Worm (Caenorhabditis elegans) whole organism, L3 larva: ENCODE results near the gene pigc-1.
A peak's percentile ranks its signal among the peaks of the same experiment; 100 is the strongest.

ENCODE experiments used
- R02D3.7 ChIP-seq: fragments of 150-350 bp; optimal IDR thresholded peaks from 2 replicates; lab custom pipeline; 2014; ENCODE audit warnings: missing biosample characterization, missing genetic modification characterization
- aly-2 ChIP-seq: fragments of 150-350 bp; optimal IDR thresholded peaks from 2 replicates; lab custom pipeline; 2014; ENCODE audit warnings: missing biosample characterization, missing genetic modification characterization
- ama-1 ChIP-seq: fragments of 150-350 bp; optimal IDR thresholded peaks from 2 replicates; lab custom pipeline; 2018
- ceh-16 ChIP-seq: sonication (generic microtip); optimal IDR thresholded peaks from 2 replicates; lab custom pipeline; 2017; ENCODE audit warnings: missing biosample characterization, missing genetic modification characterization
- ceh-82 ChIP-seq: fragments of 150-350 bp; optimal IDR thresholded peaks from 2 replicates; lab custom pipeline; 2014; ENCODE audit warnings: missing biosample characterization, missing genetic modification characterization
- ceh-9 ChIP-seq: sonication (generic microtip); optimal IDR thresholded peaks from 2 replicates; lab custom pipeline; 2018; ENCODE audit warnings: missing biosample characterization, missing genetic modification characterization
- daf-12 ChIP-seq: fragments of 150-350 bp; optimal IDR thresholded peaks from 2 replicates; lab custom pipeline; 2014; ENCODE audit warnings: missing biosample characterization, missing genetic modification reagents, missing genetic modification characterization
- egl-5 ChIP-seq: fragments of 150-350 bp; optimal IDR thresholded peaks from 2 replicates; lab custom pipeline; 2017; ENCODE audit warnings: missing biosample characterization, missing genetic modification reagents, missing genetic modification characterization, inconsistent platforms
- elt-1 ChIP-seq: fragments of 150-350 bp; optimal IDR thresholded peaks from 2 replicates; lab custom pipeline; 2014; ENCODE audit warnings: missing biosample characterization, missing genetic modification characterization
- elt-2 ChIP-seq: sonication (generic microtip); optimal IDR thresholded peaks from 2 replicates; lab custom pipeline; 2016; ENCODE audit warnings: missing genetic modification reagents, mild to moderate bottlenecking, missing genetic modification characterization, missing compliant biosample characterization
- elt-3 ChIP-seq, 3 experiments: fragments of 150-350 bp in 1 of 3; sonication (generic microtip) in 2 of 3; optimal IDR thresholded peaks; 2 replicates in 2 of 3; 4 replicates in 1 of 3; lab custom pipeline; 2014 to 2017; ENCODE audit warnings: missing biosample characterization in 3 of 3, missing genetic modification characterization in 3 of 3
- fkh-2 ChIP-seq: fragments of 150-350 bp; optimal IDR thresholded peaks from 2 replicates; lab custom pipeline; 2014; ENCODE audit warnings: missing biosample characterization, missing genetic modification reagents, missing genetic modification characterization
- fos-1 ChIP-seq: fragments of 150-350 bp; optimal IDR thresholded peaks from 2 replicates; lab custom pipeline; 2014; ENCODE audit warnings: missing biosample characterization, missing genetic modification characterization
- hmg-11 ChIP-seq: sonication (generic microtip); optimal IDR thresholded peaks from 2 replicates; lab custom pipeline; 2016; ENCODE audit warnings: missing genetic modification characterization, missing compliant biosample characterization
- lin-15B ChIP-seq: fragments of 150-350 bp; optimal IDR thresholded peaks from 2 replicates; lab custom pipeline; 2014; ENCODE audit warnings: missing biosample characterization, missing genetic modification characterization
- lin-39 ChIP-seq: fragments of 150-350 bp; optimal IDR thresholded peaks from 2 replicates; lab custom pipeline; 2018; ENCODE audit warnings: missing biosample characterization, missing genetic modification reagents, missing genetic modification characterization
- lsy-12 ChIP-seq: sonication (generic microtip); optimal IDR thresholded peaks from 2 replicates; lab custom pipeline; 2016; ENCODE audit warnings: mild to moderate bottlenecking, missing genetic modification characterization, missing compliant biosample characterization
- mml-1 ChIP-seq: fragments of 150-350 bp; sonication (generic microtip); optimal IDR thresholded peaks from 3 replicates; lab custom pipeline; 2014; ENCODE audit warnings: missing biosample characterization, missing genetic modification characterization
- nfya-1 ChIP-seq: sonication (generic microtip); optimal IDR thresholded peaks from 2 replicates; lab custom pipeline; 2017; ENCODE audit warnings: missing genetic modification characterization, mild to moderate bottlenecking, missing compliant biosample characterization, antibody characterized with exemption, moderate library complexity; ENCODE audit not compliant: insufficient read depth
- nhr-11 ChIP-seq: fragments of 150-350 bp; optimal IDR thresholded peaks from 2 replicates; lab custom pipeline; 2014; ENCODE audit warnings: missing biosample characterization, missing genetic modification characterization
- nhr-12 ChIP-seq: fragments of 150-350 bp; optimal IDR thresholded peaks from 2 replicates; lab custom pipeline; 2014; ENCODE audit warnings: missing biosample characterization, missing genetic modification characterization
- nhr-23 ChIP-seq: fragments of 150-350 bp; optimal IDR thresholded peaks from 2 replicates; lab custom pipeline; 2014; ENCODE audit warnings: missing biosample characterization, missing genetic modification reagents, missing genetic modification characterization
- nhr-237 ChIP-seq: fragments of 150-350 bp; optimal IDR thresholded peaks from 2 replicates; lab custom pipeline; 2014; ENCODE audit warnings: missing biosample characterization, missing genetic modification characterization
- nhr-25 ChIP-seq: sonication (generic microtip); optimal IDR thresholded peaks from 2 replicates; lab custom pipeline; 2017; ENCODE audit warnings: missing biosample characterization, missing genetic modification characterization
- nhr-28 ChIP-seq: fragments of 150-350 bp; optimal IDR thresholded peaks from 2 replicates; lab custom pipeline; 2014; ENCODE audit warnings: missing biosample characterization, missing genetic modification characterization
- nhr-43 ChIP-seq: sonication (generic microtip); optimal IDR thresholded peaks from 2 replicates; lab custom pipeline; 2016; ENCODE audit warnings: mild to moderate bottlenecking, missing genetic modification characterization, missing compliant biosample characterization; ENCODE audit not compliant: poor library complexity, severe bottlenecking
- nhr-77 ChIP-seq: fragments of 150-350 bp; optimal IDR thresholded peaks from 2 replicates; lab custom pipeline; 2014; ENCODE audit warnings: missing biosample characterization, missing genetic modification characterization
- pha-4 ChIP-seq: fragments of 150-350 bp; optimal IDR thresholded peaks from 2 replicates; lab custom pipeline; 2014; ENCODE audit warnings: missing biosample characterization, missing genetic modification reagents, missing genetic modification characterization
- sea-2 ChIP-seq: fragments of 150-350 bp; sonication (generic microtip); optimal IDR thresholded peaks from 4 replicates; lab custom pipeline; 2014; ENCODE audit warnings: missing biosample characterization, missing genetic modification reagents, missing genetic modification characterization
- snpc-4 ChIP-seq: fragments of 150-350 bp; optimal IDR thresholded peaks from 2 replicates; lab custom pipeline; 2014; ENCODE audit warnings: missing biosample characterization, missing genetic modification characterization
- tbx-2 ChIP-seq: sonication (generic microtip); optimal IDR thresholded peaks from 2 replicates; lab custom pipeline; 2016; ENCODE audit warnings: mild to moderate bottlenecking, missing genetic modification characterization, missing compliant biosample characterization
- unc-62 ChIP-seq: fragments of 150-350 bp; sonication (generic microtip); optimal IDR thresholded peaks from 4 replicates; lab custom pipeline; 2014; ENCODE audit warnings: missing biosample characterization, missing genetic modification reagents, missing genetic modification characterization
- zag-1 ChIP-seq: fragments of 150-350 bp; optimal IDR thresholded peaks from 2 replicates; lab custom pipeline; 2014; ENCODE audit warnings: missing biosample characterization, missing genetic modification characterization
- ztf-11 ChIP-seq: fragments of 150-350 bp; optimal IDR thresholded peaks from 2 replicates; lab custom pipeline; 2014; ENCODE audit warnings: missing biosample characterization, missing genetic modification characterization
- ztf-4 ChIP-seq: fragments of 150-350 bp; optimal IDR thresholded peaks from 2 replicates; lab custom pipeline; 2014; ENCODE audit warnings: missing biosample characterization, missing genetic modification characterization

Gene pigc-1

ce11 chrIV:9341591-9341990, 1.4 kb downstream of the pigc-1 start, which contains the start of gene vps-26:
TSS of gene vps-26 (minus strand) at chrIV:9341790.
- TF ChIP-seq pha-4 (tag; lab: Kevin White, UChicago), result peak; percentile 81
- TF ChIP-seq ztf-11 (tag; lab: Kevin White, UChicago), result no peak
- no peak for TF ChIP-seq lsy-12 (tag; lab: Kevin White, UChicago)
- TF ChIP-seq unc-62 (GFP tag; lab: Kevin White, UChicago), result no peak
- no peak for TF ChIP-seq daf-12 (tag; lab: Kevin White, UChicago)
- TF ChIP-seq elt-2 (tag; lab: Kevin White, UChicago), result peak; percentile 10
- peak; percentile 36 for TF ChIP-seq lin-15B (tag; lab: Kevin White, UChicago)
- TF ChIP-seq lin-39 (tag; lab: Kevin White, UChicago), result no peak
- TF ChIP-seq ceh-9 (tag; lab: Kevin White, UChicago), result no peak
- peak; percentile 35 for TF ChIP-seq hmg-11 (tag; lab: Kevin White, UChicago)

- TF ChIP-seq unc-62 (GFP tag; lab: Kevin White, UChicago) (no peak), sea-2 (GFP tag; lab: Kevin White, UChicago) (no peak), ceh-9 (tag; lab: Kevin White, UChicago) (no peak), daf-12 (tag; lab: Kevin White, UChicago) (no peak), fkh-2 (tag; lab: Kevin White, UChicago) (no peak), nhr-11 (tag; lab: Kevin White, UChicago) (no peak), nhr-25 (tag; lab: Kevin White, UChicago) (no peak), fos-1 (no peak), ztf-11 (tag; lab: Kevin White, UChicago) (no peak), ceh-82 (tag; lab: Kevin White, UChicago) (no peak), lin-39 (tag; lab: Kevin White, UChicago) (no peak), ama-1 (lab: Kevin White, UChicago) (no peak), nhr-28 (tag; lab: Kevin White, UChicago) (no peak)
- TF ChIP-seq, all 47 proteins: peak for 0
Measured at ce11 chrIV:9339205-9339604, 3.7 kb downstream of the pigc-1 start, which contains the start of gene T20D3.6. TSS of gene T20D3.6 (minus strand) at chrIV:9339305.

- TF ChIP-seq nhr-25 (tag; lab: Kevin White, UChicago) (no peak), fos-1 (no peak), sea-2 (GFP tag; lab: Kevin White, UChicago) (no peak), R02D3.7 (tag; lab: Kevin White, UChicago) (no peak), tbx-2 (tag; lab: Kevin White, UChicago) (no peak), nhr-12 (tag; lab: Kevin White, UChicago) (no peak), elt-2 (tag; lab: Kevin White, UChicago) (no peak), elt-3 (tag; optimal IDR thresholded peaks at IDR 0.05; lab: Kevin White, UChicago) (no peak), nhr-77 (tag; lab: Kevin White, UChicago) (no peak), nhr-23 (tag; lab: Kevin White, UChicago) (no peak), ceh-16 (tag; lab: Kevin White, UChicago) (no peak), elt-1 (tag; lab: Kevin White, UChicago) (no peak)
Measured at ce11 chrIV:9336538-9337090, 6.3 kb downstream of the pigc-1 start, which contains the start of gene T20D3.5. TSS of gene T20D3.5 (plus strand) at chrIV:9337040.

- TF ChIP-seq ztf-4 (tag; lab: Kevin White, UChicago) (no peak), ztf-11 (tag; lab: Kevin White, UChicago) (no peak), nhr-23 (tag; lab: Kevin White, UChicago) (no peak), tbx-2 (tag; lab: Kevin White, UChicago) (no peak), elt-1 (tag; lab: Kevin White, UChicago) (no peak), pha-4 (tag; lab: Kevin White, UChicago) (peak; percentile 80), sea-2 (GFP tag; lab: Kevin White, UChicago) (no peak), unc-62 (GFP tag; lab: Kevin White, UChicago) (no peak), elt-2 (tag; lab: Kevin White, UChicago) (peak; percentile 75), lin-39 (tag; lab: Kevin White, UChicago) (no peak), ceh-82 (tag; lab: Kevin White, UChicago) (no peak), nfya-1 (tag; lab: Kevin White, UChicago) (peak; percentile 61), mml-1 (tag; lab: Kevin White, UChicago) (no peak), nhr-12 (tag; lab: Kevin White, UChicago) (no peak), ceh-9 (tag; lab: Kevin White, UChicago) (no peak), hmg-11 (tag; lab: Kevin White, UChicago) (peak; percentile 2), ama-1 (lab: Kevin White, UChicago) (no peak), snpc-4 (peak; percentile 27), lin-15B (tag; lab: Kevin White, UChicago) (peak; percentile 25), aly-2 (tag; lab: Kevin White, UChicago) (no peak), zag-1 (tag; lab: Kevin White, UChicago) (no peak), nhr-11 (tag; lab: Kevin White, UChicago) (no peak), egl-5 (tag; lab: Kevin White, UChicago) (no peak), nhr-43 (tag; lab: Kevin White, UChicago) (no peak), nhr-237 (tag; lab: Kevin White, UChicago) (no peak)
- TF ChIP-seq, all 47 proteins: peak for 6
Measured at ce11 chrIV:9335552-9336251, 7.2 kb downstream of the pigc-1 start, which contains the start of the genes coa-4 and T20D3.14. TSS of gene coa-4 (minus strand) at chrIV:9335602. TSS of gene T20D3.14 (minus strand) at chrIV:9335909.
